Worm (Caenorhabditis elegans) whole organism, L2 larva: ENCODE data around the gene C46E10.8.

Experiments
- ama-1 ChIP-seq: fragments of 150-350 bp; optimal IDR thresholded peaks from 2 replicates; lab custom pipeline; 2018; ENCODE audit warnings: inconsistent platforms
- ceh-82 ChIP-seq: fragments of 150-350 bp; optimal IDR thresholded peaks from 2 replicates; lab custom pipeline; 2014; ENCODE audit warnings: missing biosample characterization, missing genetic modification characterization
- egl-27 ChIP-seq: sonication (generic microtip); optimal IDR thresholded peaks from 3 replicates; lab custom pipeline; 2017; ENCODE audit warnings: missing biosample characterization, missing genetic modification reagents, missing genetic modification characterization
- nhr-237 ChIP-seq: fragments of 150-350 bp; optimal IDR thresholded peaks from 2 replicates; lab custom pipeline; 2014; ENCODE audit warnings: missing biosample characterization, missing genetic modification characterization
- nhr-6 ChIP-seq: fragments of 150-350 bp; optimal IDR thresholded peaks from 2 replicates; lab custom pipeline; 2014; ENCODE audit warnings: missing biosample characterization, missing genetic modification characterization
- skn-1 ChIP-seq: sonication (generic microtip); optimal IDR thresholded peaks from 2 replicates; lab custom pipeline; 2017; ENCODE audit warnings: missing biosample characterization, missing genetic modification characterization

DNA sequence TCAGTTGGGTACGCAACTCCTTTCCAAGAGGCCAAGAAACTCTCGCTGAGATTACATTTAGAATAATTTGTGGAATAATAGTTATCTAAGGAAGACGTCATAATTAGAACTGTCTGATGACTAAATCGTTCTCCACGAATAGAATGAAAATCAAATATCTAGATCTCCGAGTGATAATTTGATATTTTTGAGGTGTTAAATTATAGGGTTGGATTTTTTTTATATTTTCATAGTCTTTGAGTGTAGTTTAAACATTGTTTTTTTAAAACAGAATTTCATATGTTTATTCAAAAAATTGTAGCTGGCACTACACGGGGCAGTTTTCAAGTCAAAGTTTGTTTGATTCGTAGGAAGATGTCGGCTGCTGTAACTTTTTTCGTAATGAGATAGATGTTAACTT, 11.4 kb downstream of the C46E10.8 start, which contains the start of gene srh-99:
- TF ChIP-seq nhr-237 = no peak
- TF ChIP-seq ceh-82 = no peak
- no peak for TF ChIP-seq nhr-6
- TF ChIP-seq egl-27 (tag; lab: Kevin White, UChicago) = no peak
- TF ChIP-seq ama-1 (lab: Kevin White, UChicago) = no peak
- TF ChIP-seq skn-1 (tag; lab: Kevin White, UChicago) = no peak
